Worm (Caenorhabditis elegans) whole organism, L2 larva: ENCODE measurements around the gene C34B4.4.

Source experiments
- blmp-1 ChIP-seq: sonication (generic microtip); optimal IDR thresholded peaks from 2 replicates; lab custom pipeline; 2017; ENCODE audit warnings: missing genetic modification characterization, mild to moderate bottlenecking, missing compliant biosample characterization, antibody characterized with exemption, moderate library complexity; ENCODE audit not compliant: insufficient read depth
- ceh-16 ChIP-seq: fragments of 150-350 bp; optimal IDR thresholded peaks from 2 replicates; lab custom pipeline; 2014; ENCODE audit warnings: missing biosample characterization, missing genetic modification characterization
- egl-27 ChIP-seq: sonication (generic microtip); optimal IDR thresholded peaks from 3 replicates; lab custom pipeline; 2017; ENCODE audit warnings: missing biosample characterization, missing genetic modification reagents, missing genetic modification characterization
- lin-13 ChIP-seq: fragments of 150-350 bp; optimal IDR thresholded peaks from 2 replicates; lab custom pipeline; 2014; ENCODE audit warnings: missing biosample characterization, missing genetic modification reagents, missing genetic modification characterization
- lsy-2 ChIP-seq, 2 experiments: fragments of 150-350 bp in 1 of 2; sonication (generic microtip) in 1 of 2; optimal IDR thresholded peaks; 2 replicates each; lab custom pipeline; 2014 to 2017; ENCODE audit warnings: missing biosample characterization in 2 of 2, missing genetic modification characterization in 2 of 2
- mbf-1 ChIP-seq: sonication (generic microtip); optimal IDR thresholded peaks from 2 replicates; lab custom pipeline; 2017; ENCODE audit warnings: missing biosample characterization, missing genetic modification characterization
- nhr-10 ChIP-seq: sonication (generic microtip); optimal IDR thresholded peaks from 2 replicates; lab custom pipeline; 2017; ENCODE audit warnings: missing biosample characterization, missing genetic modification characterization
- peb-1 ChIP-seq: fragments of 150-350 bp; optimal IDR thresholded peaks from 2 replicates; lab custom pipeline; 2014; ENCODE audit warnings: missing biosample characterization, missing genetic modification characterization
- skn-1 ChIP-seq: sonication (generic microtip); optimal IDR thresholded peaks from 2 replicates; lab custom pipeline; 2017; ENCODE audit warnings: missing biosample characterization, missing genetic modification characterization
- snpc-4 ChIP-seq: fragments of 150-350 bp; optimal IDR thresholded peaks from 2 replicates; lab custom pipeline; 2014; ENCODE audit warnings: missing biosample characterization, missing genetic modification characterization
- unc-62 ChIP-seq: fragments of 150-350 bp; optimal IDR thresholded peaks from 2 replicates; lab custom pipeline; 2014; ENCODE audit warnings: missing biosample characterization, missing genetic modification reagents, missing genetic modification characterization
- ztf-11 ChIP-seq: sonication (generic microtip); optimal IDR thresholded peaks from 2 replicates; lab custom pipeline; 2017; ENCODE audit warnings: missing biosample characterization, missing genetic modification characterization

Gene C34B4.4

ce11 chrV:13138681-13139080, 48.5 kb downstream of the C34B4.4 start, which contains the start of gene dhc-3:
dhc-3 (plus strand) TSS chrV:13138981.
- TF ChIP-seq skn-1 (no peak), unc-62 (GFP tag; lab: Kevin White, UChicago) (no peak), lin-13 (GFP tag; lab: Kevin White, UChicago) (no peak), egl-27 (tag; lab: Kevin White, UChicago) (no peak), snpc-4 (tag; lab: Kevin White, UChicago) (no peak), nhr-10 (tag; lab: Kevin White, UChicago) (no peak), ceh-16 (tag; lab: Kevin White, UChicago) (no peak), blmp-1 (tag; lab: Kevin White, UChicago) (no peak), mbf-1 (tag; lab: Kevin White, UChicago) (no peak), peb-1 (tag; lab: Kevin White, UChicago) (no peak), lsy-2 (tag; optimal IDR thresholded peaks at IDR 0.05; lab: Kevin White, UChicago) (no peak), ztf-11 (tag; lab: Kevin White, UChicago) (no peak)
